Worm (Caenorhabditis elegans) whole organism, L4/young adult: ENCODE data around the gene F09G2.2.
A peak's percentile ranks its signal among the peaks of the same experiment; 100 is the strongest.

Source experiments
- W03F9.2 ChIP-seq: fragments of 150-350 bp; optimal IDR thresholded peaks from 2 replicates; lab custom pipeline; 2014; ENCODE audit warnings: missing biosample characterization, missing genetic modification characterization
- dao-5 ChIP-seq: sonication (generic microtip); optimal IDR thresholded peaks from 2 replicates; lab custom pipeline; 2016; ENCODE audit warnings: missing genotype, missing genetic modification characterization, moderate library complexity, missing compliant biosample characterization
- him-1 ChIP-seq: sonication (generic microtip); optimal IDR thresholded peaks from 2 replicates; lab custom pipeline; 2016; ENCODE audit warnings: missing genotype, missing genetic modification reagents, missing genetic modification characterization, missing compliant biosample characterization

F09G2.2 gene

ce11 chrV:7186599-7186998 lies 10.1 kb upstream of the F09G2.2 start:
- TF ChIP-seq W03F9.2 (tag; lab: Kevin White, UChicago) (no peak), him-1 (tag; lab: Kevin White, UChicago) (no peak), dao-5 (tag; lab: Kevin White, UChicago) (no peak)

DNA sequence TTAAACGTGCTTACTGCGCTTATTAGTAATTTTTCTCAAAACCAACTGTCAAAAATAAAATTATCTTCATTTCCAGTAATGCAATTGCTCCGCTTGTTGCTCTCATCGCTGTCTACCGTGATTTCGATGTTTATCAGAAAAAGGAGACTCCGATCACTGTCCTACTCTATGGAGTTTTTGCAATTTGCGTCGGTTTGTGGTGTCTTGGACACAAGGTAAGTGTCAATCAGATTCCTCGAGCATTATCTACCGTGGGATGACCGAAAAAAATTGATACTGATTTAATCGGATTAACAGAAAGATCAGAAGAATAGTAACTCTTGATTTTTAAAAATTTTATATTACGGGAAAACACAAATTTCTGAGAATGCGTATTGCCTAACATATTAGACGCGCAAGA lies 9.4 kb upstream of the F09G2.2 start:
- TF ChIP-seq him-1 (tag; lab: Kevin White, UChicago) (no peak), W03F9.2 (tag; lab: Kevin White, UChicago) (no peak), dao-5 (tag; lab: Kevin White, UChicago) (no peak)

DNA sequence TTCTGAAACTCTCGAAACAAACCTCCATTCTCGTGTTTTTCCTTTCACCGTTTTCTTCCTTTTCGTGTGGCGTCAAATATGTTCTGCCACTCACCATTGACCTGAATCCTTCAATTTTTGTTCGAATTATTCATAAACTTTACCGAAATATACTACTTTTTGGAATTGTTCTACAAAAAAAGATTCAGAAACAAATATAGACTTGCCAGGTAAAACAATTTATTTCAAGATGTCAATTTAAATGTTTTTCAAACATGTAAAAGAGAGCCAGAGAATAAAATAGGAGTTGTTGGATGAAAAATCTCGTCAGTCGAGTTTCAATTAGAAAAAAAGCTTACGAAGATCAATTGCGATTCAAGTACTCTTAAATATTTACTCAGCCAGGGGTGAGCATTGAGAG lies 3.2 kb upstream of the F09G2.2 start, which contains the start of gene F09G2.8:
Gene F09G2.8 (minus strand): TSS at position 101 of the 400 bp plus-strand sequence.
- TF ChIP-seq dao-5 (tag; lab: Kevin White, UChicago) (no peak), him-1 (tag; lab: Kevin White, UChicago) (no peak), W03F9.2 (tag; lab: Kevin White, UChicago) (no peak)

DNA sequence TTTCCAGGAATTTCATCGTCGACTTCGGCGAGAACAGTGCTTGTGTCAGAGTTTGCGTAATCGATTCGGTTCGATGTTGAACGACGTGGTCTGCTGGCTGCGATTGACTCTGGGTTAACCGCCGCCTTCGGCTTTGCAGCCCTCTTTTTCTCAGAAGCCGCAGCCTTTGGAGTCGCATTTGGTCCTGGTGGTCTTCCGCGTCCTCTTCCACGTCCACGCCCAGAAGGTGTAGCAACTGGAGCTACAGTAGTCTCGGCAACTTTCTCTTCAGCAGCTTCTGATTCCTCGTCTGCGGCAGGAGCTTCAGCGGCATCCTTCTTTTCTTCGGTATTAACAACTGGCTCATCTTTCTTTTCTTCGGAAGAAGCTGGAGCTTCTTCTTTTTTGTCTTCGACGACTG lies 1.9 kb upstream of the F09G2.2 start:
- TF ChIP-seq dao-5 (tag; lab: Kevin White, UChicago) = no peak
- TF ChIP-seq him-1 (tag; lab: Kevin White, UChicago) = no peak
- no peak for TF ChIP-seq W03F9.2 (tag; lab: Kevin White, UChicago)

DNA sequence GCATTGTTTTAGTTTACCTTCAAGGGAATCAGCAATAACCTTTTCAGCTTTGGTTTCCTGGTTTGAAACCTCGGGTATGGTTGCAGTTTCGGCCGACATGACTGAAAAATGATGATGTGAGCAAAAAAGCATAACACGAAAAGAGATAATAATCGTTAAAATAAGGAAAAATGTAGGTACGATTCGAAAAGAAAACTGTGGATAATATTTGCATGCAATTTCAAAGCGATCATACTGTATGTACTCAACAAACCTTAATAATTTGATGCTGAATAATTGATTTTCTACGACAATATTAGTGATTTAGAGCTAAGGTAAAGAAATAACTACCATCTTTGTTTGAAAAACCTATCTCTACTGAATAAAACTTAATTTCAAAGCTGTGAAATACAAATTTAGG lies 679 bp upstream of the F09G2.2 start, which contains the start of gene attf-2:
Gene attf-2 (minus strand): TSS at position 101 of the 400 bp plus-strand sequence.
- TF ChIP-seq W03F9.2 (tag; lab: Kevin White, UChicago) (no peak), dao-5 (tag; lab: Kevin White, UChicago) (no peak), him-1 (tag; lab: Kevin White, UChicago) (no peak)

DNA sequence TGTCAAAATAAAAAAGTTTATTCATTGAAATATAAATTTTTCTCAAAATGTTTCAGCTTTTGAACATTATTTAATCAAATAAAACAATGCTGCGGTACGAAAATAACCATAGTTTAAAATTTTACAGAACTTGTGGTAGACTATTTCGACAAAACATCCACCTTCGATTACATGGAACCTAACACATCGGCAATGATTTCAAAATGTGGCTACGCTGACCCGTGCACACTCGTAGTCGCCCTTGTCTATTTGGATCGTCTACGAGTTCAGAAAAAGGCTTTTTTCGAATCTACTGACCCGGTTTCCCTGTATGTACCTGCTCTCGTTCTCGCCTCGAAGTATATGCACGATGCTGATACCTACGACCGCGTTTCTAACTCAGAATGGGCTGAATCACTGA lies 320 bp downstream of the F09G2.2 start:
- no peak for TF ChIP-seq dao-5 (tag; lab: Kevin White, UChicago)
- TF ChIP-seq W03F9.2 (tag; lab: Kevin White, UChicago) = no peak
- no peak for TF ChIP-seq him-1 (tag; lab: Kevin White, UChicago)

- TF ChIP-seq W03F9.2 (tag; lab: Kevin White, UChicago) = no peak
- TF ChIP-seq dao-5 (tag; lab: Kevin White, UChicago) = no peak
- no peak for TF ChIP-seq him-1 (tag; lab: Kevin White, UChicago)
Observed at ce11 chrV:7198403-7198802, 1.7 kb downstream of the F09G2.2 start.

DNA sequence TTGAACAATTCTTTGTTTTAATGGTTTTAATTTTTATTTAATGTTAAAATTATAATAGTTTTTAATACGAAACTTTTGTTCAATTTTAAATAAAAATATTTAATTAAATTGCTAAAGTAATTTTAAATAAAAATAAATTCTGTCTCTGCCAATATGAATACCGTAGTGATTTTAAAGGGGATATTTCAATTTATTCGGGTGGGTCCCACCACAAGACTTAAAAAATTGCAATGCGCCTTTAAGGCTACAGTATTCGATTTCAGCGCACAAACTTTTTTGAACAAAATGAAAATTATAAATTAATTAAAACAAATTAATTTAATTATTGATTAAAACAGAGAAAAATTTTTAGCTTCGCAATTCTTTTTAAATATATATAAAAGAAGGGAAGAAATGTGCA lies 2.4 kb downstream of the F09G2.2 start:
- TF ChIP-seq dao-5 (tag; lab: Kevin White, UChicago) (no peak), W03F9.2 (tag; lab: Kevin White, UChicago) (no peak), him-1 (tag; lab: Kevin White, UChicago) (no peak)

ce11 chrV:7199932-7200331 lies 3.2 kb downstream of the F09G2.2 start, which contains the start of gene F09G2.1:
Gene F09G2.1 (plus strand): TSS chrV:7200232.
- TF ChIP-seq him-1 (tag; lab: Kevin White, UChicago) (no peak), dao-5 (tag; lab: Kevin White, UChicago) (no peak), W03F9.2 (tag; lab: Kevin White, UChicago) (no peak)

- TF ChIP-seq dao-5 (tag; lab: Kevin White, UChicago) (no peak), him-1 (tag; lab: Kevin White, UChicago) (no peak), W03F9.2 (tag; lab: Kevin White, UChicago) (no peak)
Observed at ce11 chrV:7201353-7201752, 4.6 kb downstream of the F09G2.2 start.

- TF ChIP-seq him-1 (tag; lab: Kevin White, UChicago) = no peak
- TF ChIP-seq W03F9.2 (tag; lab: Kevin White, UChicago) = no peak
- no peak for TF ChIP-seq dao-5 (tag; lab: Kevin White, UChicago)
Observed at ce11 chrV:7209001-7209400, 12.3 kb downstream of the F09G2.2 start.

DNA sequence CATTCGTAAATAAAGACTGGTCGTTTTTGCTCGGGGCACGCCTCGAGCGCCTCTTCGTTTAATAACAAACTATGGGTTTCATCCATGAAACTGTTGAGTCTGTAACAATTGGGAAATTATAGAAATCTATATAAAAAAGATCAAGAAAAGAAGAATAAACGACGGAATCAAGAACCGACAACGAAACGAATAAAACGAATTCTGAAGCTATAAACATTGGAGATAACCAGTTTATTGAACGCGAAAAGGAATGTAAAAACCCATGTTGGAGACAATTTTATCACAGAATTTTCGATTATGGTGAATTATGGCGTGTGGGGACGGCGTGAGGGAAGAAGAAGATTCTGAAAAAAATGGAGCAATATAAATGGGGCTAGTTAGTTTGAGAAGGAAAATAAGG lies 18.1 kb downstream of the F09G2.2 start, which contains the start of gene soap-1:
Gene soap-1 (minus strand): TSS at position 101 of the 400 bp plus-strand sequence.
- TF ChIP-seq dao-5 (tag; lab: Kevin White, UChicago) (no peak), him-1 (tag; lab: Kevin White, UChicago) (no peak), W03F9.2 (tag; lab: Kevin White, UChicago) (no peak)

ce11 chrV:7216016-7216415 lies 19.3 kb downstream of the F09G2.2 start:
- peak; percentile 24 for TF ChIP-seq him-1 (tag; lab: Kevin White, UChicago)
- no peak for TF ChIP-seq dao-5 (tag; lab: Kevin White, UChicago)

ce11 chrV:7218988-7219387 lies 22.3 kb downstream of the F09G2.2 start, which contains the start of gene C13F10.5:
Gene C13F10.5 (minus strand): TSS chrV:7219088.
- TF ChIP-seq dao-5 (tag; lab: Kevin White, UChicago) (no peak), him-1 (tag; lab: Kevin White, UChicago) (no peak), W03F9.2 (tag; lab: Kevin White, UChicago) (no peak)
